Fruit fly (Drosophila melanogaster): Measurements from ENCODE around the gene btn.

DNA sequence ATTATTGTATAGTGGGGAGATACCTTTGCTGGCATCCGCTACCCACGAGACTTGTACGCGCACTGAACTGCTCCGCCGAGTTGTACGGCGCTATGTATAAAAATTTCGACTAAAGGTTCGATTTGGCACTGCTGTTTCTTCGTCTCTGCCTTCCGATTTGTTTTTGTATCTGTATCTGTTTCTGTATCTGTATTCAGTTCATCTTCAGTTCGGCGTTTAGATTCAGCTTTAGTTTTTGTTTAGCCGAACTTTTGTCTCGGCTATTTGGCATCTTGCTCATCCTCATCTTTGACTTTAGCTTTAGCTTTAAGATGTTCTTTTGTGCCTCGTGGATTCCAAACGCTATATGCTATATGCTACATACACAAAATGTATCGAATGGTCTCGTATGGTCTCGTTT, 23.9 kb downstream of the btn start, which contains the start of gene sit:
- no peak for TF ChIP-seq CG15710 (tag; optimal IDR thresholded peaks at IDR 0.05)
- no peak for TF ChIP-seq EcR (GFP tag; optimal IDR thresholded peaks at IDR 0.05)
- no peak for TF ChIP-seq gl (tag; optimal IDR thresholded peaks at IDR 0.05)
- no peak for TF ChIP-seq CG17806 (tag; optimal IDR thresholded peaks at IDR 0.05)
- no peak for TF ChIP-seq CG4496 (GFP tag; IDR thresholded peaks at IDR 0.05)
- no peak for TF ChIP-seq rn (GFP tag; IDR thresholded peaks at IDR 0.05)
- no peak for TF ChIP-seq CG12605 (GFP tag; IDR thresholded peaks at IDR 0.05)
- TF ChIP-seq CG13204 (GFP tag; optimal IDR thresholded peaks at IDR 0.05) = no peak
- TF ChIP-seq Pif1B (GFP tag; optimal IDR thresholded peaks at IDR 0.05) = no peak

All from whole organism, pupa.